Worm (Caenorhabditis elegans) whole organism, young adult: ENCODE data around the gene F40C5.1.

ENCODE experiments used
- F10E7.11 ChIP-seq: sonication (generic microtip); optimal IDR thresholded peaks from 2 replicates; lab custom pipeline; 2017; ENCODE audit warnings: mild to moderate bottlenecking, missing genetic modification characterization, moderate library complexity, missing compliant biosample characterization
- F22D6.2 ChIP-seq: sonication (generic microtip); optimal IDR thresholded peaks from 2 replicates; lab custom pipeline; 2016; ENCODE audit warnings: mild to moderate bottlenecking, missing genetic modification characterization, missing compliant biosample characterization
- F33H1.4 ChIP-seq: fragments of 200-800 bp; sonication (Bioruptor generic); IDR thresholded peaks from 2 replicates; pipeline ENCODE4 v1.3.6; 2022; ENCODE audit warnings: missing genetic modification reagents, missing genetic modification characterization, missing compliant biosample characterization
- F39B2.1 ChIP-seq: fragments of 200-800 bp; sonication (Bioruptor generic); IDR thresholded peaks from 2 replicates; pipeline ENCODE4 v1.3.6; 2022; ENCODE audit warnings: missing genetic modification reagents, missing genetic modification characterization, missing compliant biosample characterization
- F49E8.2 ChIP-seq: sonication (generic microtip); optimal IDR thresholded peaks from 3 replicates; lab custom pipeline; 2017; ENCODE audit warnings: missing genetic modification characterization, mild to moderate bottlenecking, missing compliant biosample characterization, antibody characterized with exemption, moderate library complexity; ENCODE audit not compliant: insufficient read depth
- F57C9.4 ChIP-seq: sonication (generic microtip); optimal IDR thresholded peaks from 2 replicates; lab custom pipeline; 2017; ENCODE audit warnings: mild to moderate bottlenecking, missing genetic modification characterization, missing compliant biosample characterization
- K11D2.4 ChIP-seq: fragments of 200-800 bp; sonication (Bioruptor generic); IDR thresholded peaks from 2 replicates; pipeline ENCODE4 v1.3.6; 2022; ENCODE audit warnings: missing genetic modification reagents, missing genetic modification characterization, missing compliant biosample characterization
- T26A5.8 ChIP-seq: sonication (generic microtip); optimal IDR thresholded peaks from 2 replicates; lab custom pipeline; 2016; ENCODE audit warnings: missing genetic modification characterization, missing compliant biosample characterization
- Y56A3A.18 ChIP-seq: fragments of 200-800 bp; sonication (Bioruptor generic); IDR thresholded peaks from 2 replicates; pipeline ENCODE4 v1.3.6; 2022; ENCODE audit warnings: missing genetic modification reagents, missing genetic modification characterization, missing compliant biosample characterization
- Y67H2A.10 ChIP-seq: fragments of 200-800 bp; sonication (Bioruptor generic); conservative IDR thresholded peaks from 2 replicates; pipeline ENCODE4 v1.3.6; 2022; ENCODE audit warnings: missing genetic modification reagents, missing genetic modification characterization, missing compliant biosample characterization
- ZK185.1 ChIP-seq: sonication (generic microtip); optimal IDR thresholded peaks from 2 replicates; lab custom pipeline; 2016; ENCODE audit warnings: mild to moderate bottlenecking, missing genetic modification characterization, missing compliant biosample characterization; ENCODE audit not compliant: poor library complexity, severe bottlenecking
- aptf-2 ChIP-seq: fragments of 200-800 bp; sonication (Bioruptor generic); conservative IDR thresholded peaks from 2 replicates; pipeline ENCODE4 v1.3.6; 2022; ENCODE audit warnings: missing genetic modification reagents, missing genetic modification characterization, missing compliant biosample characterization
- aptf-3 ChIP-seq: fragments of 200-800 bp; sonication (Bioruptor generic); IDR thresholded peaks from 2 replicates; pipeline ENCODE4 v1.3.6; 2022; ENCODE audit warnings: missing genetic modification characterization, missing compliant biosample characterization
- bed-2 ChIP-seq: fragments of 200-800 bp; sonication (Bioruptor generic); IDR thresholded peaks from 2 replicates; pipeline ENCODE4 v1.3.6; 2022; ENCODE audit warnings: missing genetic modification reagents, missing genetic modification characterization, missing compliant biosample characterization
- cebp-1 ChIP-seq, 2 experiments: fragments of 200-800 bp in 1 of 2; sonication (Bioruptor generic) in 1 of 2; sonication (generic microtip) in 1 of 2; IDR thresholded peaks in 1 of 2; optimal IDR thresholded peaks in 1 of 2; 2 replicates each; pipeline versions ENCODE4 v1.3.6 to Lab custom; 2017 to 2022; ENCODE audit warnings: missing compliant biosample characterization in 2 of 2, missing genetic modification characterization in 2 of 2, mild to moderate bottlenecking in 1 of 2, missing genetic modification reagents in 1 of 2, moderate library complexity in 1 of 2
- cebp-2 ChIP-seq: fragments of 200-800 bp; sonication (Bioruptor generic); IDR thresholded peaks from 2 replicates; pipeline ENCODE4 v1.3.6; 2022; ENCODE audit warnings: missing genetic modification characterization, missing compliant biosample characterization
- ceh-27 ChIP-seq: fragments of 200-800 bp; sonication (Bioruptor generic); optimal IDR thresholded peaks from 2 replicates; lab custom pipeline; 2018; ENCODE audit warnings: mild to moderate bottlenecking, missing genetic modification characterization, moderate library complexity, missing compliant biosample characterization
- ceh-40 ChIP-seq: fragments of 200-800 bp; sonication (Bioruptor generic); IDR thresholded peaks from 2 replicates; pipeline ENCODE4 v1.3.6; 2022; ENCODE audit warnings: missing genetic modification characterization, missing compliant biosample characterization
- dox-1 ChIP-seq: fragments of 200-800 bp; sonication (Bioruptor generic); IDR thresholded peaks from 2 replicates; pipeline ENCODE4 v1.3.6; 2022; ENCODE audit warnings: missing genetic modification reagents, missing genetic modification characterization, missing compliant biosample characterization
- efl-1 ChIP-seq: fragments of 150-350 bp; optimal IDR thresholded peaks from 2 replicates; lab custom pipeline; 2014; ENCODE audit warnings: missing biosample characterization, missing genetic modification reagents, missing genetic modification characterization
- egl-18 ChIP-seq: fragments of 200-800 bp; sonication (Bioruptor generic); IDR thresholded peaks from 2 replicates; pipeline ENCODE4 v1.3.6; 2022; ENCODE audit warnings: missing genetic modification reagents, missing genetic modification characterization, missing compliant biosample characterization
- egrh-3 ChIP-seq: fragments of 200-800 bp; sonication (Bioruptor generic); IDR thresholded peaks from 2 replicates; pipeline ENCODE4 v1.3.6; 2022; ENCODE audit warnings: missing genetic modification reagents, missing genetic modification characterization, missing compliant biosample characterization
- ekl-4 ChIP-seq: fragments of 200-800 bp; sonication (Bioruptor generic); IDR thresholded peaks from 2 replicates; pipeline ENCODE4 v1.3.6; 2022; ENCODE audit warnings: missing genetic modification reagents, missing genetic modification characterization, missing compliant biosample characterization
- ets-4 ChIP-seq: fragments of 200-800 bp; sonication (Bioruptor generic); optimal IDR thresholded peaks from 2 replicates; lab custom pipeline; 2018; ENCODE audit warnings: mild to moderate bottlenecking, missing genetic modification characterization, missing compliant biosample characterization
- him-1 ChIP-seq: sonication (generic microtip); optimal IDR thresholded peaks from 2 replicates; lab custom pipeline; 2016; ENCODE audit warnings: missing genotype, missing genetic modification reagents, missing genetic modification characterization, missing compliant biosample characterization
- hmg-1.2 ChIP-seq: fragments of 200-800 bp; sonication (Bioruptor generic); IDR thresholded peaks from 2 replicates; pipeline ENCODE4 v1.3.6; 2022; ENCODE audit warnings: missing genetic modification reagents, missing genetic modification characterization, missing compliant biosample characterization
- hmg-20 ChIP-seq: fragments of 200-800 bp; sonication (Bioruptor generic); IDR thresholded peaks from 2 replicates; pipeline ENCODE4 v1.3.6; 2022; ENCODE audit warnings: missing genetic modification reagents, missing genetic modification characterization, missing compliant biosample characterization
- hrde-1 ChIP-seq: sonication (generic microtip); optimal IDR thresholded peaks from 2 replicates; lab custom pipeline; 2016; ENCODE audit warnings: missing genetic modification characterization, mild to moderate bottlenecking, missing compliant biosample characterization, moderate library complexity, missing genotype, missing genetic modification reagents, borderline replicate concordance
- let-526 ChIP-seq: fragments of 200-800 bp; sonication (Bioruptor generic); IDR thresholded peaks from 2 replicates; pipeline ENCODE4 v1.3.6; 2022; ENCODE audit warnings: missing genetic modification reagents, missing genetic modification characterization, missing compliant biosample characterization
- let-607 ChIP-seq, 2 experiments: fragments of 200-800 bp in 1 of 2; sonication (Bioruptor generic) in 1 of 2; sonication (generic microtip) in 1 of 2; optimal IDR thresholded peaks; 2 replicates each; lab custom pipeline; 2016 to 2018; ENCODE audit warnings: mild to moderate bottlenecking in 2 of 2, missing compliant biosample characterization in 2 of 2, missing genetic modification characterization in 2 of 2, moderate library complexity in 2 of 2, missing genotype in 1 of 2
- lin-35 ChIP-seq, 3 experiments: fragments of 150-350 bp in 2 of 3; sonication (generic microtip) in 1 of 3; optimal IDR thresholded peaks; 2 replicates each; lab custom pipeline; 2014 to 2018; ENCODE audit warnings: missing biosample characterization in 3 of 3, missing genetic modification characterization in 3 of 3, missing genetic modification reagents in 3 of 3
- lsy-27 ChIP-seq: sonication (generic microtip); optimal IDR thresholded peaks from 2 replicates; lab custom pipeline; 2017; ENCODE audit warnings: missing genetic modification characterization, mild to moderate bottlenecking, missing compliant biosample characterization, antibody characterized with exemption, missing genotype, borderline replicate concordance; ENCODE audit not compliant: insufficient read depth
- madf-3 ChIP-seq: fragments of 200-800 bp; sonication (Bioruptor generic); IDR thresholded peaks from 2 replicates; pipeline ENCODE4 v1.3.6; 2022; ENCODE audit warnings: missing genetic modification reagents, missing genetic modification characterization, missing compliant biosample characterization
- madf-8 ChIP-seq: fragments of 200-800 bp; sonication (Bioruptor generic); conservative IDR thresholded peaks from 2 replicates; pipeline ENCODE4 v1.3.6; 2022; ENCODE audit warnings: missing genetic modification reagents, missing genetic modification characterization, missing compliant biosample characterization
- mxl-1 ChIP-seq: sonication (generic microtip); optimal IDR thresholded peaks from 2 replicates; lab custom pipeline; 2016; ENCODE audit warnings: missing genetic modification characterization, missing compliant biosample characterization
- nfya-1 ChIP-seq: sonication (generic microtip); optimal IDR thresholded peaks from 2 replicates; lab custom pipeline; 2017; ENCODE audit warnings: antibody characterized with exemption, missing compliant biosample characterization, missing genetic modification characterization, borderline replicate concordance; ENCODE audit not compliant: insufficient read depth
- nhr-179 ChIP-seq: sonication (generic microtip); optimal IDR thresholded peaks from 2 replicates; lab custom pipeline; 2016; ENCODE audit warnings: mild to moderate bottlenecking, missing genetic modification characterization, missing compliant biosample characterization
- nhr-27 ChIP-seq: fragments of 200-800 bp; sonication (Bioruptor generic); optimal IDR thresholded peaks from 2 replicates; lab custom pipeline; 2018; ENCODE audit warnings: mild to moderate bottlenecking, missing genetic modification characterization, moderate library complexity, missing compliant biosample characterization
- pbrm-1 ChIP-seq: fragments of 200-800 bp; sonication (Bioruptor generic); IDR thresholded peaks from 2 replicates; pipeline ENCODE4 v1.3.6; 2022; ENCODE audit warnings: missing genetic modification reagents, missing genetic modification characterization, missing compliant biosample characterization
- rpc-1 ChIP-seq, 2 experiments: fragments of 150-350 bp in 1 of 2; sonication (generic microtip) in 1 of 2; optimal IDR thresholded peaks; 2 replicates each; lab custom pipeline; 2014 to 2018; ENCODE audit warnings: missing biosample characterization in 1 of 2, missing genetic modification characterization in 1 of 2, missing genetic modification reagents in 1 of 2, missing genotype in 1 of 2
- sdz-38 ChIP-seq: sonication (generic microtip); optimal IDR thresholded peaks from 2 replicates; lab custom pipeline; 2016; ENCODE audit warnings: missing genotype, missing genetic modification characterization, missing compliant biosample characterization
- somi-1 ChIP-seq: fragments of 200-800 bp; sonication (Bioruptor generic); optimal IDR thresholded peaks from 2 replicates; lab custom pipeline; 2018; ENCODE audit warnings: mild to moderate bottlenecking, missing genetic modification characterization, missing compliant biosample characterization
- unc-130 ChIP-seq: sonication (generic microtip); optimal IDR thresholded peaks from 2 replicates; lab custom pipeline; 2016; ENCODE audit warnings: missing genetic modification reagents, missing genetic modification characterization, missing compliant biosample characterization
- unc-62 ChIP-seq: fragments of 150-350 bp; optimal IDR thresholded peaks from 2 replicates; lab custom pipeline; 2014; ENCODE audit warnings: missing biosample characterization, missing genetic modification reagents, missing genetic modification characterization
- zfh-2 ChIP-seq: fragments of 200-800 bp; sonication (Bioruptor generic); conservative IDR thresholded peaks from 2 replicates; pipeline ENCODE4 v1.3.6; 2022; ENCODE audit warnings: missing genetic modification reagents, missing genetic modification characterization, missing compliant biosample characterization
- ztf-26 ChIP-seq: sonication (generic microtip); optimal IDR thresholded peaks from 2 replicates; lab custom pipeline; 2017; ENCODE audit warnings: missing genetic modification characterization, missing compliant biosample characterization
- ztf-28 ChIP-seq: fragments of 200-800 bp; sonication (Bioruptor generic); IDR thresholded peaks from 2 replicates; pipeline ENCODE4 v1.3.6; 2022; ENCODE audit warnings: missing genetic modification reagents, missing genetic modification characterization, missing compliant biosample characterization

The F40C5.1 gene

DNA sequence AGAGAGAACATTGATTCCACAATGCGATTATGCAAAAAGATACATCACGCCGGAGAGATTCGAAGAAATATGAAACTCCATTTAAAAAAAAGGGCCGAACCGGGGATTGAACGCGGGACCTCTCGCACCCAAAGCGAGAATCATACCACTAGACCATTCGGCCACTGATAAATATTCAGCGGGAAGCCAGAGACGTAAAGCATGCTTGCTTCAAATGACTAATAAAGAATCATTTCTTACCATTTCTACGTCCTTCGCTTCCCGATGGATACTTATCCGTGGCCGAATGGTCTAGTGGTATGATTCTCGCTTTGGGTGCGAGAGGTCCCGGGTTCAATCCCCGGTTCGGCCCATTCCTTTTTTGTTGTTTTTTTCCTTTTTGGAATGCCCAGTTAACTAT is 15.7 kb downstream of the F40C5.1 start (continued):
- TF ChIP-seq lsy-27 (tag; lab: Kevin White, UChicago), result no peak
- TF ChIP-seq unc-62, result no peak
- TF ChIP-seq ets-4 (GFP tag; lab: Kevin White, UChicago), result no peak
- no peak for TF ChIP-seq F10E7.11
- TF ChIP-seq madf-8 (GFP tag; lab: Robert Waterston, UW), result 0 out of 2 replicates have a peak, but pooled peaks have one; percentile 5
- no peak for TF ChIP-seq mxl-1 (tag; lab: Kevin White, UChicago)
- TF ChIP-seq cebp-2 (GFP tag; lab: Robert Waterston, UW), result 0 out of 2 replicates have a peak, but pooled peaks have one; percentile 10
- no peak for TF ChIP-seq efl-1 (GFP tag; lab: Kevin White, UChicago)
- no peak for TF ChIP-seq F57C9.4
- no peak for TF ChIP-seq hrde-1 (tag; lab: Kevin White, UChicago)
- TF ChIP-seq F39B2.1 (GFP tag; lab: Robert Waterston, UW), result no peak
- TF ChIP-seq rpc-1 (optimal IDR thresholded peaks at IDR 0.05; lab: Kevin White, UChicago), result peak; percentile 60
- TF ChIP-seq rpc-1 (tag; optimal IDR thresholded peaks at IDR 0.05; lab: Kevin White, UChicago), result peak; percentile 75
- TF ChIP-seq somi-1 (GFP tag; lab: Kevin White, UChicago), result no peak
- no peak for TF ChIP-seq sdz-38 (tag; lab: Kevin White, UChicago)
- TF ChIP-seq ceh-40 (GFP tag; lab: Robert Waterston, UW), result 0 out of 2 replicates have a peak, but pooled peaks have one; percentile 62
- TF ChIP-seq ZK185.1 (tag; lab: Kevin White, UChicago), result peak; percentile 5
- no peak for TF ChIP-seq F49E8.2 (tag; lab: Kevin White, UChicago)
- TF ChIP-seq let-607 (tag; optimal IDR thresholded peaks at IDR 0.05; lab: Kevin White, UChicago), result no peak
- no peak for TF ChIP-seq madf-3 (GFP tag; lab: Robert Waterston, UW)
- TF ChIP-seq pbrm-1 (GFP tag; lab: Robert Waterston, UW), result no peak
- TF ChIP-seq aptf-3 (GFP tag; lab: Robert Waterston, UW), result no peak
- no peak for TF ChIP-seq nhr-179 (tag; lab: Kevin White, UChicago)
- no peak for TF ChIP-seq Y67H2A.10 (GFP tag; lab: Robert Waterston, UW)
- no peak for TF ChIP-seq dox-1
- TF ChIP-seq bed-2 (GFP tag; lab: Robert Waterston, UW), result no peak
- no peak for TF ChIP-seq nfya-1 (tag; lab: Kevin White, UChicago)
- no peak for TF ChIP-seq T26A5.8 (tag; lab: Kevin White, UChicago)
- TF ChIP-seq hmg-1.2 (GFP tag; lab: Robert Waterston, UW), result peak; percentile 35; the same call in 1 of the 2 replicates
- no peak for TF ChIP-seq egrh-3 (GFP tag; lab: Robert Waterston, UW)
- no peak for TF ChIP-seq aptf-2
- TF ChIP-seq ztf-26 (tag; lab: Kevin White, UChicago), result no peak
- TF ChIP-seq hmg-20 (GFP tag; lab: Robert Waterston, UW), result no peak
- TF ChIP-seq unc-130 (GFP tag; lab: Kevin White, UChicago), result no peak
- TF ChIP-seq him-1 (tag; lab: Kevin White, UChicago), result no peak
- TF ChIP-seq nhr-27 (tag; lab: Kevin White, UChicago), result no peak
- TF ChIP-seq F33H1.4 (GFP tag; lab: Robert Waterston, UW), result 0 out of 2 replicates have a peak, but pooled peaks have one; percentile 15
- TF ChIP-seq cebp-1 (GFP tag; IDR thresholded peaks at IDR 0.05; lab: Robert Waterston, UW), result no peak
- no peak for TF ChIP-seq cebp-1 (tag; optimal IDR thresholded peaks at IDR 0.05; lab: Kevin White, UChicago)
- TF ChIP-seq F22D6.2 (tag; lab: Kevin White, UChicago), result no peak
- TF ChIP-seq K11D2.4 (GFP tag; lab: Robert Waterston, UW), result no peak
- TF ChIP-seq ztf-28, result no peak
- no peak for TF ChIP-seq ceh-27 (GFP tag; lab: Kevin White, UChicago)
- TF ChIP-seq Y56A3A.18 (GFP tag; lab: Robert Waterston, UW), result 0 out of 2 replicates have a peak, but pooled peaks have one; percentile 20
- TF ChIP-seq zfh-2 (GFP tag; lab: Robert Waterston, UW), result no peak
- no peak for TF ChIP-seq let-526 (GFP tag; lab: Robert Waterston, UW)
- no peak for TF ChIP-seq lin-35 (GFP tag; optimal IDR thresholded peaks at IDR 0.05; lab: Kevin White, UChicago)
- TF ChIP-seq egl-18 (GFP tag; lab: Robert Waterston, UW), result no peak
- no peak for TF ChIP-seq ekl-4 (GFP tag; lab: Robert Waterston, UW)
